Fruit fly (Drosophila melanogaster) whole organism, embryonic: Measurements from ENCODE around the gene CG11279.

Experiments
- ATbp ChIP-seq: fragments of 200-800 bp; sonication (Bioruptor generic); optimal IDR thresholded peaks from 2 replicates; lab custom pipeline; 2017; ENCODE audit warnings: missing biosample characterization, mild to moderate bottlenecking, missing genetic modification characterization, missing genetic modification reagents
- C15 ChIP-seq: fragments of 200-800 bp; sonication (Bioruptor generic); IDR thresholded peaks from 3 replicates; pipeline ENCODE4 v1.3.6; 2022; ENCODE audit warnings: missing biosample characterization, missing genetic modification characterization
- CG1024 ChIP-seq: fragments of 200-800 bp; sonication (Bioruptor generic); IDR thresholded peaks from 2 replicates; pipeline ENCODE4 v1.3.6; 2022; ENCODE audit warnings: missing biosample characterization, missing genetic modification characterization
- CG10431 ChIP-seq: fragments of 200-800 bp; sonication (Bioruptor generic); optimal IDR thresholded peaks from 3 replicates; lab custom pipeline; 2018; ENCODE audit warnings: missing biosample characterization, mild to moderate bottlenecking, missing genetic modification characterization
- CG11085 ChIP-seq: fragments of 200-800 bp; sonication (Bioruptor generic); IDR thresholded peaks from 2 replicates; pipeline ENCODE4 v1.3.6; 2022; ENCODE audit warnings: missing biosample characterization, missing genetic modification characterization
- CG11247 ChIP-seq: fragments of 200-800 bp; sonication (Bioruptor generic); IDR thresholded peaks from 2 replicates; pipeline ENCODE4 v1.3.6; 2022; ENCODE audit warnings: missing biosample characterization, missing genetic modification characterization
- CG11696 ChIP-seq: fragments of 200-800 bp; sonication (Bioruptor generic); IDR thresholded peaks from 2 replicates; pipeline ENCODE4 v1.3.6; 2022; ENCODE audit warnings: missing biosample characterization, missing genetic modification characterization
- CG12104 ChIP-seq: fragments of 200-800 bp; sonication (Bioruptor generic); optimal IDR thresholded peaks from 3 replicates; lab custom pipeline; 2016; ENCODE audit warnings: missing biosample characterization, missing genetic modification characterization
- CG12299 ChIP-seq: fragments of 200-800 bp; sonication (Bioruptor generic); optimal IDR thresholded peaks from 2 replicates; lab custom pipeline; 2018; ENCODE audit warnings: missing biosample characterization, mild to moderate bottlenecking, missing genetic modification characterization
- CG1233 ChIP-seq: fragments of 200-800 bp; sonication (Bioruptor generic); optimal IDR thresholded peaks from 4 replicates; lab custom pipeline; 2018; ENCODE audit warnings: missing biosample characterization, mild to moderate bottlenecking, missing genetic modification characterization
- CG13775 ChIP-seq: fragments of 200-800 bp; sonication (Bioruptor generic); optimal IDR thresholded peaks from 3 replicates; lab custom pipeline; 2017; ENCODE audit warnings: missing biosample characterization, mild to moderate bottlenecking, missing genetic modification characterization
- CG14860 ChIP-seq: fragments of 200-800 bp; sonication (Bioruptor generic); IDR thresholded peaks from 3 replicates; pipeline ENCODE4 v1.3.6; 2022; ENCODE audit warnings: missing biosample characterization, missing genetic modification characterization; ENCODE audit not compliant: partially characterized antibody
- CG2129 ChIP-seq: fragments of 200-800 bp; sonication (Bioruptor generic); IDR thresholded peaks from 2 replicates; pipeline ENCODE4 v1.3.6; 2022; ENCODE audit warnings: missing biosample characterization, missing genetic modification characterization; ENCODE audit not compliant: partially characterized antibody
- CG32767 ChIP-seq: fragments of 200-800 bp; sonication (Bioruptor generic); IDR thresholded peaks from 2 replicates; pipeline ENCODE4 v1.3.6; 2022; ENCODE audit warnings: missing biosample characterization, missing genetic modification characterization
- CG33213 ChIP-seq: fragments of 200-800 bp; sonication (Bioruptor generic); optimal IDR thresholded peaks from 3 replicates; lab custom pipeline; 2016; ENCODE audit warnings: missing biosample characterization, missing genetic modification characterization
- CG3838 ChIP-seq: fragments of 200-800 bp; sonication (Bioruptor generic); optimal IDR thresholded peaks from 3 replicates; lab custom pipeline; 2016; ENCODE audit warnings: missing biosample characterization, missing genetic modification characterization
- CG4360 ChIP-seq: fragments of 200-800 bp; sonication (Bioruptor generic); IDR thresholded peaks from 2 replicates; pipeline ENCODE4 v1.3.6; 2022; ENCODE audit warnings: missing biosample characterization, missing genetic modification characterization
- CG4707 ChIP-seq: fragments of 200-800 bp; sonication (Bioruptor generic); optimal IDR thresholded peaks from 2 replicates; lab custom pipeline; 2018; ENCODE audit warnings: missing biosample characterization, mild to moderate bottlenecking, missing genetic modification characterization, moderate library complexity
- CG6689 ChIP-seq: fragments of 200-800 bp; sonication (Bioruptor generic); IDR thresholded peaks from 2 replicates; pipeline ENCODE4 v1.3.6; 2022; ENCODE audit warnings: missing biosample characterization, missing genetic modification characterization
- CG6854 ChIP-seq: fragments of 200-800 bp; sonication (Bioruptor generic); optimal IDR thresholded peaks from 3 replicates; lab custom pipeline; 2017; ENCODE audit warnings: missing biosample characterization, mild to moderate bottlenecking, missing genetic modification characterization
- CG9817 ChIP-seq: fragments of 200-800 bp; sonication (Bioruptor generic); optimal IDR thresholded peaks from 2 replicates; lab custom pipeline; 2018; ENCODE audit warnings: missing biosample characterization, mild to moderate bottlenecking, missing genetic modification characterization, moderate library complexity
- CHES-1-like ChIP-seq: fragments of 200-800 bp; sonication (Bioruptor generic); optimal IDR thresholded peaks from 2 replicates; lab custom pipeline; 2016; ENCODE audit warnings: missing biosample characterization, missing genetic modification characterization
- CkIIα-i1 ChIP-seq: fragments of 200-800 bp; sonication (Bioruptor generic); IDR thresholded peaks from 2 replicates; pipeline ENCODE4 v1.3.6; 2022; ENCODE audit warnings: missing biosample characterization, missing genetic modification characterization
- E2f1 ChIP-seq: fragments of 200-800 bp; sonication (Bioruptor generic); IDR thresholded peaks from 2 replicates; pipeline ENCODE4 v1.3.6; 2022; ENCODE audit warnings: missing biosample characterization, missing genetic modification characterization
- HLH3B ChIP-seq: fragments of 200-800 bp; sonication (Bioruptor generic); IDR thresholded peaks from 2 replicates; pipeline ENCODE4 v1.3.6; 2022; ENCODE audit warnings: missing biosample characterization, missing genetic modification characterization
- HLH4C ChIP-seq: fragments of 200-800 bp; sonication (Bioruptor generic); IDR thresholded peaks from 3 replicates; pipeline ENCODE4 v1.3.6; 2022; ENCODE audit warnings: missing biosample characterization, missing genetic modification characterization; ENCODE audit not compliant: partially characterized antibody
- Hmr ChIP-seq: fragments of 200-800 bp; sonication (Bioruptor generic); optimal IDR thresholded peaks from 3 replicates; lab custom pipeline; 2017; ENCODE audit warnings: mild to moderate bottlenecking, missing biosample characterization, missing genetic modification reagents, missing genetic modification characterization
- Mrtf ChIP-seq: fragments of 200-800 bp; sonication (Bioruptor generic); IDR thresholded peaks from 3 replicates; pipeline ENCODE4 v1.3.6; 2022; ENCODE audit warnings: missing biosample characterization, missing genetic modification characterization
- NK7.1 ChIP-seq: fragments of 200-800 bp; sonication (Bioruptor generic); optimal IDR thresholded peaks from 3 replicates; lab custom pipeline; 2016; ENCODE audit warnings: missing biosample characterization, missing genetic modification characterization
- Nf-YA ChIP-seq: fragments of 200-800 bp; sonication (Bioruptor generic); IDR thresholded peaks from 2 replicates; pipeline ENCODE4 v1.3.6; 2022; ENCODE audit warnings: missing biosample characterization, missing genetic modification characterization
- Oli ChIP-seq: fragments of 200-800 bp; sonication (Bioruptor generic); optimal IDR thresholded peaks from 2 replicates; lab custom pipeline; 2018; ENCODE audit warnings: missing biosample characterization, mild to moderate bottlenecking, missing genetic modification characterization, moderate library complexity
- Scr ChIP-seq: fragments of 200-800 bp; sonication (Bioruptor generic); IDR thresholded peaks from 2 replicates; pipeline ENCODE4 v1.3.6; 2022; ENCODE audit warnings: missing biosample characterization, missing genetic modification characterization; ENCODE audit not compliant: partially characterized antibody
- Six4 ChIP-seq: fragments of 200-800 bp; sonication (Bioruptor generic); optimal IDR thresholded peaks from 2 replicates; lab custom pipeline; 2016; ENCODE audit warnings: missing biosample characterization, missing genetic modification characterization
- Spps ChIP-seq: fragments of 200-800 bp; sonication (Bioruptor generic); optimal IDR thresholded peaks from 2 replicates; lab custom pipeline; 2018; ENCODE audit warnings: missing biosample characterization, mild to moderate bottlenecking, missing genetic modification characterization
- Usf ChIP-seq: fragments of 200-800 bp; sonication (Bioruptor generic); optimal IDR thresholded peaks from 2 replicates; lab custom pipeline; 2017; ENCODE audit warnings: missing genotype, missing biosample characterization, missing genetic modification characterization
- bigmax ChIP-seq: fragments of 200-800 bp; sonication (Bioruptor generic); optimal IDR thresholded peaks from 2 replicates; lab custom pipeline; 2018; ENCODE audit warnings: missing biosample characterization, mild to moderate bottlenecking, missing genetic modification characterization
- cato ChIP-seq: fragments of 200-800 bp; sonication (Bioruptor generic); optimal IDR thresholded peaks from 2 replicates; lab custom pipeline; 2016; ENCODE audit warnings: missing biosample characterization, missing genetic modification characterization, borderline replicate concordance
- chn ChIP-seq: fragments of 200-800 bp; sonication (Bioruptor generic); optimal IDR thresholded peaks from 2 replicates; lab custom pipeline; 2016; ENCODE audit warnings: missing biosample characterization, missing genetic modification characterization
- croc ChIP-seq: fragments of 200-800 bp; sonication (Bioruptor generic); conservative IDR thresholded peaks from 3 replicates; pipeline ENCODE4 v1.3.6; 2022; ENCODE audit warnings: missing biosample characterization, missing genetic modification characterization
- da ChIP-seq: fragments of 200-800 bp; sonication (Bioruptor generic); optimal IDR thresholded peaks from 2 replicates; lab custom pipeline; 2016; ENCODE audit warnings: missing biosample characterization, missing genetic modification characterization
- danr ChIP-seq: fragments of 200-800 bp; sonication (Bioruptor generic); IDR thresholded peaks from 2 replicates; pipeline ENCODE4 v1.3.6; 2022; ENCODE audit warnings: missing biosample characterization, missing genetic modification characterization
- dysf ChIP-seq: fragments of 200-800 bp; sonication (Bioruptor generic); IDR thresholded peaks from 3 replicates; pipeline ENCODE4 v1.3.6; 2022; ENCODE audit warnings: missing biosample characterization, missing genetic modification characterization
- ewg ChIP-seq: fragments of 200-800 bp; sonication (Bioruptor generic); optimal IDR thresholded peaks from 3 replicates; lab custom pipeline; 2017; ENCODE audit warnings: mild to moderate bottlenecking, missing biosample characterization, missing genetic modification reagents, missing genetic modification characterization
- nerfin-2 ChIP-seq: fragments of 200-800 bp; sonication (Bioruptor generic); IDR thresholded peaks from 2 replicates; pipeline ENCODE4 v1.3.6; 2022; ENCODE audit warnings: missing biosample characterization, missing genetic modification characterization; ENCODE audit not compliant: partially characterized antibody
- ro ChIP-seq: fragments of 200-800 bp; sonication (Bioruptor generic); IDR thresholded peaks from 2 replicates; pipeline ENCODE4 v1.3.6; 2022; ENCODE audit warnings: missing biosample characterization, missing genetic modification characterization
- sens ChIP-seq: fragments of 200-800 bp; sonication (Bioruptor generic); peaks from one replicate; lab custom pipeline; 2016; ENCODE audit warnings: missing biosample characterization, missing genetic modification characterization
- sisA ChIP-seq: fragments of 200-800 bp; sonication (Bioruptor generic); IDR thresholded peaks from 2 replicates; pipeline ENCODE4 v1.3.6; 2022; ENCODE audit warnings: missing biosample characterization, missing genetic modification characterization
- stc ChIP-seq: fragments of 200-800 bp; sonication (Bioruptor generic); IDR thresholded peaks from 2 replicates; pipeline ENCODE4 v1.3.6; 2022; ENCODE audit warnings: missing biosample characterization, missing genetic modification characterization
- stwl ChIP-seq: fragments of 200-800 bp; sonication (Bioruptor generic); optimal IDR thresholded peaks from 3 replicates; lab custom pipeline; 2018; ENCODE audit warnings: missing biosample characterization, mild to moderate bottlenecking, missing genetic modification characterization, moderate library complexity
- tin ChIP-seq: fragments of 200-800 bp; sonication (Bioruptor generic); optimal IDR thresholded peaks from 3 replicates; lab custom pipeline; 2016; ENCODE audit warnings: missing biosample characterization, missing genetic modification characterization
- vvl ChIP-seq: fragments of 200-800 bp; sonication (Bioruptor generic); IDR thresholded peaks from 2 replicates; pipeline ENCODE4 v1.3.6; 2022; ENCODE audit warnings: missing biosample characterization, missing genetic modification characterization
- wek ChIP-seq: fragments of 200-800 bp; sonication (Bioruptor generic); optimal IDR thresholded peaks from 3 replicates; lab custom pipeline; 2018; ENCODE audit warnings: missing biosample characterization, mild to moderate bottlenecking, missing genetic modification characterization, moderate library complexity
- zfh2 ChIP-seq: fragments of 200-800 bp; sonication (Bioruptor generic); optimal IDR thresholded peaks from 2 replicates; lab custom pipeline; 2016; ENCODE audit warnings: missing biosample characterization, missing genetic modification characterization

The CG11279 gene

dm6 chr3L:13068293-13068692 lies 21.5 kb downstream of the CG11279 start (continued):
- peak; percentile 21 for TF ChIP-seq Oli (tag; lab: Kevin White, UChicago)
- no peak for TF ChIP-seq Hmr
- no peak for TF ChIP-seq CHES-1-like (GFP tag; lab: Kevin White, UChicago)
- no peak for TF ChIP-seq ewg
- TF ChIP-seq wek (GFP tag; lab: Kevin White, UChicago): no peak
- peak; percentile 3 for TF ChIP-seq tin (GFP tag; lab: Kevin White, UChicago)
- TF ChIP-seq Scr (GFP tag; lab: Robert Waterston, UW): no peak
- no peak for TF ChIP-seq CG32767 (GFP tag; lab: Robert Waterston, UW)
- TF ChIP-seq Mrtf (GFP tag; lab: Robert Waterston, UW): no peak
- no peak for TF ChIP-seq CG12299 (tag; lab: Kevin White, UChicago)
- no peak for TF ChIP-seq da (GFP tag; lab: Kevin White, UChicago)
- TF ChIP-seq CG1024 (GFP tag; lab: Robert Waterston, UW): no peak
- TF ChIP-seq CG4360 (GFP tag; lab: Robert Waterston, UW): no peak
- TF ChIP-seq C15 (GFP tag; lab: Robert Waterston, UW): no peak
- TF ChIP-seq Nf-YA (GFP tag; lab: Robert Waterston, UW): no peak
- no peak for TF ChIP-seq sisA
- TF ChIP-seq danr (GFP tag; lab: Robert Waterston, UW): no peak
- TF ChIP-seq CG9817 (tag; lab: Kevin White, UChicago): no peak
- TF ChIP-seq ro (GFP tag; lab: Robert Waterston, UW): no peak
- TF ChIP-seq vvl (GFP tag; lab: Robert Waterston, UW): no peak
- no peak for TF ChIP-seq CG10431 (GFP tag; lab: Kevin White, UChicago)
- no peak for TF ChIP-seq NK7.1 (GFP tag; lab: Kevin White, UChicago)
- TF ChIP-seq CG13775 (GFP tag; lab: Kevin White, UChicago): peak; percentile 46
- TF ChIP-seq CG1233 (GFP tag; lab: Kevin White, UChicago): peak; percentile 25
- no peak for TF ChIP-seq bigmax (GFP tag; lab: Kevin White, UChicago)
- no peak for TF ChIP-seq HLH3B
- TF ChIP-seq CG12104 (GFP tag; lab: Kevin White, UChicago): no peak
- TF ChIP-seq cato (GFP tag; lab: Kevin White, UChicago): no peak
- TF ChIP-seq CG3838 (GFP tag; lab: Kevin White, UChicago): no peak
- no peak for TF ChIP-seq CG6689 (GFP tag; lab: Robert Waterston, UW)
- TF ChIP-seq CG14860 (GFP tag; lab: Robert Waterston, UW): no peak
- no peak for TF ChIP-seq zfh2 (GFP tag; lab: Kevin White, UChicago)
- no peak for TF ChIP-seq stwl (tag; lab: Kevin White, UChicago)
- no peak for TF ChIP-seq nerfin-2 (GFP tag; lab: Robert Waterston, UW)
- TF ChIP-seq CkIIα-i1 (GFP tag; lab: Robert Waterston, UW): no peak
- TF ChIP-seq CG11696 (GFP tag; lab: Robert Waterston, UW): no peak
- TF ChIP-seq sens: peak; percentile 88
- peak; percentile 4 for TF ChIP-seq Usf (GFP tag; lab: Kevin White, UChicago)
- no peak for TF ChIP-seq croc (GFP tag; lab: Robert Waterston, UW)
- peak; percentile 16 for TF ChIP-seq chn
- no peak for TF ChIP-seq CG2129 (GFP tag; lab: Robert Waterston, UW)
- TF ChIP-seq HLH4C (GFP tag; lab: Robert Waterston, UW): no peak
- TF ChIP-seq CG11247: no peak
- TF ChIP-seq Six4 (GFP tag; lab: Kevin White, UChicago): peak; percentile 3
- no peak for TF ChIP-seq CG33213 (GFP tag; lab: Kevin White, UChicago)
- TF ChIP-seq CG6854: no peak
- peak; percentile 19 for TF ChIP-seq Spps (tag; lab: Kevin White, UChicago)
- no peak for TF ChIP-seq CG4707 (GFP tag; lab: Kevin White, UChicago)
- no peak for TF ChIP-seq E2f1 (GFP tag; lab: Robert Waterston, UW)
- no peak for TF ChIP-seq ATbp (GFP tag; lab: Kevin White, UChicago)
- TF ChIP-seq stc (GFP tag; lab: Robert Waterston, UW): no peak
- TF ChIP-seq dysf (GFP tag; lab: Robert Waterston, UW): no peak
- no peak for TF ChIP-seq CG11085 (GFP tag; lab: Robert Waterston, UW)
